Worm (Caenorhabditis elegans) whole organism, early embryonic: ENCODE results near the gene clec-41.

Experiments
- ama-1 ChIP-seq: fragments of 150-350 bp; optimal IDR thresholded peaks from 2 replicates; lab custom pipeline; 2014
- flt-1 ChIP-seq: fragments of 200-800 bp; sonication (Bioruptor generic); IDR thresholded peaks from 2 replicates; pipeline ENCODE4 v1.3.6; 2022; ENCODE audit warnings: missing genetic modification characterization, missing compliant biosample characterization
- pes-1 ChIP-seq: fragments of 200-800 bp; sonication (Bioruptor generic); IDR thresholded peaks from 2 replicates; pipeline ENCODE4 v1.3.6; 2022; ENCODE audit warnings: missing genetic modification reagents, missing genetic modification characterization, missing compliant biosample characterization
- scrt-1 ChIP-seq: fragments of 200-800 bp; sonication (Bioruptor generic); IDR thresholded peaks from 2 replicates; pipeline ENCODE4 v1.3.6; 2022; ENCODE audit warnings: missing genetic modification characterization, missing compliant biosample characterization

DNA sequence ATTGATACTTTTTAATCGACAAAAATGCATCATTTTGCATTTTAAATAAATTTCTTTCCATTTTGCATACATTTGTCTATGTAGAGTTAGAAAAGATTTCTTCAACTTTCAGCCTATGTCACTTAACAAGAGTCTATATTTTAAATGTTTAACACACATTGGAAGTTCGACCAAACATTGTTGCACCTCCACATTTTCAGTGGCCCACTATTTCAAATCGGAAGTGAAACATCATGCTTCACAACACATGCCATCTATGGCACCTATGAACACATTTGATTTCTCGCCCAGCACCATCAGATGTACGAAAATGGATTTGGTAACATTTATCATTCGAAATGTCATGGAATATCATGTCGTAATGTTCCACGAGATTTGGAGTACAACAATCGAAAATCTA lies 780 bp upstream of the clec-41 start, which contains the start of gene dhc-3:
- no peak for TF ChIP-seq flt-1 (GFP tag; lab: Robert Waterston, UW)
- TF ChIP-seq scrt-1 (GFP tag; lab: Robert Waterston, UW): no peak
- TF ChIP-seq ama-1 (lab: Kevin White, UChicago): no peak
- no peak for TF ChIP-seq pes-1 (GFP tag; lab: Robert Waterston, UW)
